Worm (Caenorhabditis elegans): Measurements from ENCODE around the gene cdr-7.

DNA sequence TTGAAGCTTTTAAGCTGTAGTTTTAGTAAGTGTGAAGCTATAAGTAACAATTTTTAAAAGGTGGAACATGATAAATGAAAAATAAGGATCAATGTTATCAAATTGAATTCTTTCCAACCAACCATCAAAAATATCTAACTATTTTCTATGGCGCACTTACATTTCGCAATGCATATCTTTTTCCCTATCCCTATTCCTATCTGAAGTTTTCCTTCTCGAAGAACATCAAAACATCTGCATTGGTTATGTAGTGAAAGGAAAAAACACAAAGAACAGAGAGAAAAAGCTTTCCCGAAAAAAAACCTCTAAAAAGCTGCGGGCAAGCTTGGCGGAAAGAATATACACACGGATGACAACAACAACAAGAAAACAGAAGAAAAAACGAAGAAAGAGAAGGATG is 48.7 kb upstream of the cdr-7 start:
- no peak for TF ChIP-seq nhr-76 (tag; optimal IDR thresholded peaks at IDR 0.05)
- TF ChIP-seq blmp-1 (tag; optimal IDR thresholded peaks at IDR 0.05): no peak
- no peak for TF ChIP-seq nhr-28 (tag; optimal IDR thresholded peaks at IDR 0.05)

Measured in whole organism, mixed stage, embryonic.